Worm (Caenorhabditis elegans) whole organism, mixed stage, embryonic: Measurements from ENCODE around the gene str-89.

Source experiments
- blmp-1 ChIP-seq: fragments of 150-350 bp; optimal IDR thresholded peaks from 2 replicates; lab custom pipeline; 2014; ENCODE audit warnings: missing biosample characterization, missing genetic modification characterization
- lin-13 ChIP-seq: fragments of 150-350 bp; optimal IDR thresholded peaks from 2 replicates; lab custom pipeline; 2014; ENCODE audit warnings: missing biosample characterization, missing genetic modification characterization
- lin-32 ChIP-seq: fragments of 200-800 bp; sonication (Bioruptor generic); optimal IDR thresholded peaks from 2 replicates; lab custom pipeline; 2018; ENCODE audit warnings: mild to moderate bottlenecking, missing genetic modification characterization, missing compliant biosample characterization
- mab-5 ChIP-seq: fragments of 150-350 bp; optimal IDR thresholded peaks from 2 replicates; lab custom pipeline; 2014; ENCODE audit warnings: missing biosample characterization, missing genetic modification characterization
- nhr-12 ChIP-seq: fragments of 150-350 bp; optimal IDR thresholded peaks from 2 replicates; lab custom pipeline; 2014; ENCODE audit warnings: missing biosample characterization, missing genetic modification characterization
- nhr-28 ChIP-seq: fragments of 150-350 bp; optimal IDR thresholded peaks from 2 replicates; lab custom pipeline; 2014; ENCODE audit warnings: missing biosample characterization, missing genetic modification characterization
- snpc-4 ChIP-seq: fragments of 150-350 bp; optimal IDR thresholded peaks from 2 replicates; lab custom pipeline; 2014; ENCODE audit warnings: missing biosample characterization, missing genetic modification characterization
- tbx-8 ChIP-seq: fragments of 200-800 bp; sonication (Bioruptor generic); optimal IDR thresholded peaks from 2 replicates; lab custom pipeline; 2018; ENCODE audit warnings: mild to moderate bottlenecking, missing genetic modification characterization, moderate library complexity, missing compliant biosample characterization
- unc-62 ChIP-seq: fragments of 150-350 bp; optimal IDR thresholded peaks from 2 replicates; lab custom pipeline; 2014; ENCODE audit warnings: missing biosample characterization, missing genetic modification reagents, missing genetic modification characterization

DNA sequence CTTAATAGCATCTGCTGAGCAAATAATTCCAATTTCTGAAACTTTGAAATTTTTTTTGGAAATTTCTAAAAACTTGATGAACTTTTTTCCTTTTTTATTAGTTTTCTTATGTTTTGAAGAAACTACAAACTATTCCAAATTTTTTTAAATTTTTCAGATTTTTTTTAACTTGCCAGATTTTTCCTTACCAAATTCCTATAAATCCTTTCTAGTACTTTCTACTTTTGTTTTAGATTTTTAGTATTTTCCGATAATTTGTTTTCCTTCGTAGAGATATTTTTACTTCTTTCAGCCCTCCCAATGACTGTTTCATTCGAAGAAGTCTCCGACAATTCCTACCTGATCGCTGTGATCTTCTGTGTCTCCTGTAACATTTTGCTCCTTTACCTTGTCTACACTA is 50.0 kb downstream of the str-89 start, which contains the start of gene str-77:
- no peak for TF ChIP-seq tbx-8 (GFP tag; lab: Kevin White, UChicago)
- TF ChIP-seq lin-13 (tag; lab: Kevin White, UChicago) = no peak
- TF ChIP-seq mab-5 (tag; lab: Kevin White, UChicago) = no peak
- no peak for TF ChIP-seq nhr-28 (tag; lab: Kevin White, UChicago)
- TF ChIP-seq nhr-12 (tag; lab: Kevin White, UChicago) = no peak
- TF ChIP-seq snpc-4 = no peak
- no peak for TF ChIP-seq unc-62 (GFP tag; lab: Kevin White, UChicago)
- TF ChIP-seq blmp-1 (tag; lab: Kevin White, UChicago) = no peak
- no peak for TF ChIP-seq lin-32 (GFP tag; lab: Kevin White, UChicago)
